Worm (Caenorhabditis elegans): ENCODE data around the gene ZC412.10.
A peak's percentile ranks its signal among the peaks of the same experiment; 100 is the strongest.

Gene ZC412.10

DNA sequence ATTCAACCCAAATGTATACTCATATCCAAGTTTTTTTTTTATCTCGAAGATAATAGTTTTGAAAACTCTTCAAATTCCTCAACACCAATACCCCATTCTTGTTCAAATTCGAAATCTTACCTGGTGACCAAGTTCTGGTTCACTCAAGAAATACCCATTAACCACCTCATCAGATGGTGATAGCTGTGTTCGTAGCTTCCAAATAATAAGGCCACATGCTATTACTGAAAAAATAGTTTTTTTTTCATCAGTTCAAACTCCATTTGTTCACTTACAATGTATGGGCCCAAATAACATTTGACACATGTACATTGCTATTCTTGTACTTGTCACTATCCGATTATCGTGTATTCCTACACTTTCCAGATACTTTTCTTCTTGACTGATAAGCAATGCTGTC lies 30.8 kb upstream of the ZC412.10 start:
- TF ChIP-seq ama-1 (optimal IDR thresholded peaks at IDR 0.05) (no peak), snpc-4 (tag; optimal IDR thresholded peaks at IDR 0.05) (no peak), elt-2 (tag; optimal IDR thresholded peaks at IDR 0.05) (no peak), nhr-76 (tag; optimal IDR thresholded peaks at IDR 0.05) (no peak), lin-15B (tag; optimal IDR thresholded peaks at IDR 0.05) (no peak), elt-1 (tag; optimal IDR thresholded peaks at IDR 0.05) (no peak), ceh-9 (tag; optimal IDR thresholded peaks at IDR 0.05) (no peak), nhr-23 (tag; optimal IDR thresholded peaks at IDR 0.05) (no peak), egl-27 (tag; optimal IDR thresholded peaks at IDR 0.05) (no peak), fkh-2 (tag; optimal IDR thresholded peaks at IDR 0.05) (no peak), ztf-11 (tag; optimal IDR thresholded peaks at IDR 0.05) (no peak), zag-1 (tag; optimal IDR thresholded peaks at IDR 0.05) (no peak), nhr-43 (tag; optimal IDR thresholded peaks at IDR 0.05; ENCODE audit: poor library complexity, severe bottlenecking) (no peak), unc-39 (tag; optimal IDR thresholded peaks at IDR 0.05) (no peak), egl-5 (tag; optimal IDR thresholded peaks at IDR 0.05) (no peak), nhr-12 (tag; optimal IDR thresholded peaks at IDR 0.05) (no peak), ceh-82 (tag; optimal IDR thresholded peaks at IDR 0.05) (no peak), pqm-1 (tag; optimal IDR thresholded peaks at IDR 0.05) (no peak), aly-2 (tag; optimal IDR thresholded peaks at IDR 0.05) (no peak)

DNA sequence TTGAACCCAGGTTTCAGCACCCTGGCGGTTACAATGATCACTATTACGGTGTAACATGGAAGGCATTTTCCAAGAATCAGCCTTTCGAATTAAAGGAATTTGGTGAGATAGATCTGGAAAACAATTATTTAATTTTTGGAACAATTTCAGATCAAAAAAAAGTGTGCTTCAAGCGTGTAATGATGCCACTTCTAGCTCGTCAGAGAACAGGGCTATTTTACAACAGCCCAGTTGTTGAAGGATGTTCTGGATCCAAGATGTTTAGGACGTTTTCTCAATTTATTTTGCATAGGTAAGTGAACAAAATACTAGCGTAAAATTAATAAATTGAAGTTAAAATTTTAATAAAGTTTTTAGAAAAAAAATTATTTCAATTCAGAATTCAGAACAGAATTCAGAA lies 24.3 kb upstream of the ZC412.10 start:
- TF ChIP-seq lsy-12 (tag; optimal IDR thresholded peaks at IDR 0.05): no peak
- no peak for TF ChIP-seq pha-4 (tag; optimal IDR thresholded peaks at IDR 0.05)
- TF ChIP-seq elt-1 (tag; optimal IDR thresholded peaks at IDR 0.05): no peak

DNA sequence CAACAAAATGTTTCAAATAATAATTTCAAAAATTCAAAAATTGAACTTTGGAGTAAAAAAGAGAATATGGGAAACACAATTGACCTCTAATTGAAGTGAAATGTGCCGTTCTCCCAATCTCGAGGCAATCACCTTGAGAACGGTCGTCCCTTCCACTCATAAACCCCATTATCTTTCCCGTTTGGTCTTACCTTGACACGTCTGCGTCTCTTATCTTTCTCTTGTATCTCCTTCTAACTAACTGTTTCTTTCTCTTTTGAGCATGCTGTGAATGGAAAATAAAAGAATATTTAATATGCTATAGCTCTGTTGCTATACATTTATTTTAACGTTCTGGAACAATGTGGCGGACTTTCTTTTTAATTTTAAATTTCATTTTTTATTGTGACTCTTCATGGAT lies 22.9 kb upstream of the ZC412.10 start, which contains the start of gene H12D21.10:
H12D21.10 (plus strand) TSS at position 260 of the 400 bp plus-strand sequence.
- TF ChIP-seq pha-4 (tag; optimal IDR thresholded peaks at IDR 0.05): peak; percentile 15
- TF ChIP-seq elt-1 (tag; optimal IDR thresholded peaks at IDR 0.05): no peak
- TF ChIP-seq mdl-1 (tag; optimal IDR thresholded peaks at IDR 0.05): no peak
- TF ChIP-seq ztf-4 (tag; optimal IDR thresholded peaks at IDR 0.05): no peak
- peak; percentile 27 for TF ChIP-seq nhr-25 (tag; optimal IDR thresholded peaks at IDR 0.05)
- TF ChIP-seq elt-3 (tag; optimal IDR thresholded peaks at IDR 0.05): no peak
- TF ChIP-seq elt-2 (tag; optimal IDR thresholded peaks at IDR 0.05): peak; percentile 13
- TF ChIP-seq eor-1 (tag; optimal IDR thresholded peaks at IDR 0.05): no peak
- TF ChIP-seq hmg-11 (tag; optimal IDR thresholded peaks at IDR 0.05): no peak
- TF ChIP-seq ceh-16 (tag; optimal IDR thresholded peaks at IDR 0.05): no peak
- no peak for TF ChIP-seq nhr-76 (tag; optimal IDR thresholded peaks at IDR 0.05)
- no peak for TF ChIP-seq sea-2 (GFP tag; optimal IDR thresholded peaks at IDR 0.05)
- no peak for TF ChIP-seq ZK546.5 (tag; optimal IDR thresholded peaks at IDR 0.05)
- TF ChIP-seq mml-1 (tag; optimal IDR thresholded peaks at IDR 0.05): no peak
- TF ChIP-seq tbx-2 (tag; optimal IDR thresholded peaks at IDR 0.05): no peak
- no peak for TF ChIP-seq skn-1 (tag; optimal IDR thresholded peaks at IDR 0.05)
- TF ChIP-seq lsy-12 (tag; optimal IDR thresholded peaks at IDR 0.05): no peak
- TF ChIP-seq ama-1 (optimal IDR thresholded peaks at IDR 0.05): no peak

DNA sequence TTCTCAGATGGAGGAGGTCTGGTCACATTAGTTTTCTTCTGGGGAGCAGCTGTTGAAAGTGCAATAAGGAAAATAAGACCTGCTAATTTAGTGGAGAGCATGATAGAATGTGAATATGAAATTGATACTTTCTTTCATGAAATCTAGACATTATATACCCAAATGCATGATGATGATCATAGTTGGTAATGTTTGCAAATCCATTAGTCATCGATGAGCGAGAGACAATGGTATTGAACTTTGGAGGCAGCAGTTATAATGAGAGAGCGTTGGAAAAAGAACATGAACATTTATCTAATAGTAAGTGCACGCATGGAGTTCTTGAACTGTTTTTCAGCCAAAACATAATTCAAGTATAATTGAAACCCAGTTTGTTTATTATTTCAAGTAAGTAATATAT lies 21.1 kb upstream of the ZC412.10 start, which contains the start of gene H12D21.6:
H12D21.6 (minus strand) TSS at position 101 of the 400 bp plus-strand sequence.
- TF ChIP-seq nhr-11 (tag; optimal IDR thresholded peaks at IDR 0.05): no peak
- TF ChIP-seq nhr-67 (tag; optimal IDR thresholded peaks at IDR 0.05): no peak
- TF ChIP-seq unc-62 (GFP tag; optimal IDR thresholded peaks at IDR 0.05): no peak
- TF ChIP-seq skn-1 (tag; optimal IDR thresholded peaks at IDR 0.05): no peak
- TF ChIP-seq pqm-1 (tag; optimal IDR thresholded peaks at IDR 0.05): no peak

DNA sequence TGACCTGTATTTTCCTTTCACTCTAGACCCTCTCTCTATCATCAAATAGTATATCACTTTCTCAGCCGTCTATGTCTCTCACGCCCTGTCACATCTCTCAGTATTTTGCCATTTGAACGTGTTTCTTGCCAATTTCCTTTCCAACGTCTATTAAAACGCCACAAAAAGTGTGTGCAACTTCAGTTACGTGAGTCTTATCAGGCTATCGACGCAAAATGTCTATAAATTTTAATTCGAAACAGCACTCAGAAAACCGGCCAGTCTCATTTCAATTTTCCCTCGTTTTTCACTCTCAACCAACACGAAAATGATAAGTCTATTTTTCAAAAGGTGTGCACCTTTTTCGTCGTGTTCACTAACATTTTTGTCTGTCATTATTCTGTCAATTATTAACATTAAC lies 18.9 kb upstream of the ZC412.10 start, which contains the start of gene mpst-3:
mpst-3 (plus strand) TSS at position 91 of the 400 bp plus-strand sequence.
- TF ChIP-seq pqm-1 (tag; optimal IDR thresholded peaks at IDR 0.05) (peak; percentile 58), nhr-12 (tag; optimal IDR thresholded peaks at IDR 0.05) (no peak), elt-2 (tag; optimal IDR thresholded peaks at IDR 0.05) (peak; percentile 83), ztf-11 (tag; optimal IDR thresholded peaks at IDR 0.05) (no peak), snpc-4 (tag; optimal IDR thresholded peaks at IDR 0.05) (no peak), pha-4 (tag; optimal IDR thresholded peaks at IDR 0.05) (peak; percentile 27), R02D3.7 (tag; optimal IDR thresholded peaks at IDR 0.05) (no peak), ztf-4 (tag; optimal IDR thresholded peaks at IDR 0.05) (no peak)
